Worm (Caenorhabditis elegans): ENCODE measurements around the gene Y105C5B.18.

Y105C5B.18 gene

DNA sequence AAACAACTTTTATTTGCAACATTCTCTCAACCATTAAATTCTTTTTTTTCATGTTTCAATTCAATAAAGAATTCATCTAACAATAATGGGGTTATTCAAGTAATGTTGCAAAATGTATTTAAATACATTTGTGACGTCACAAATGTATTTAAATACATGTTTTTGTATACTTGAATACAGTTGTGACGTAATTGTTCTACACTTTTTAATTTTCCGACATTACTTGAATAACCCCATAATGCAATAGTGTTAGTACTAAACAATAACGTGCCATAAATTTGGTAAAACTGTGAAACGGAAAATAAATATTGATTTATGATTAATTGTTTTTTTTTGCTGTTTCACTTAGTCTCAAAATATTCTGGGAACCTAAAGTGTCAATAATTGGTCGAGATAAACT is 15.2 kb downstream of the Y105C5B.18 start:
- peak; percentile 83 for TF ChIP-seq zip-8 (tag; optimal IDR thresholded peaks at IDR 0.05)

DNA sequence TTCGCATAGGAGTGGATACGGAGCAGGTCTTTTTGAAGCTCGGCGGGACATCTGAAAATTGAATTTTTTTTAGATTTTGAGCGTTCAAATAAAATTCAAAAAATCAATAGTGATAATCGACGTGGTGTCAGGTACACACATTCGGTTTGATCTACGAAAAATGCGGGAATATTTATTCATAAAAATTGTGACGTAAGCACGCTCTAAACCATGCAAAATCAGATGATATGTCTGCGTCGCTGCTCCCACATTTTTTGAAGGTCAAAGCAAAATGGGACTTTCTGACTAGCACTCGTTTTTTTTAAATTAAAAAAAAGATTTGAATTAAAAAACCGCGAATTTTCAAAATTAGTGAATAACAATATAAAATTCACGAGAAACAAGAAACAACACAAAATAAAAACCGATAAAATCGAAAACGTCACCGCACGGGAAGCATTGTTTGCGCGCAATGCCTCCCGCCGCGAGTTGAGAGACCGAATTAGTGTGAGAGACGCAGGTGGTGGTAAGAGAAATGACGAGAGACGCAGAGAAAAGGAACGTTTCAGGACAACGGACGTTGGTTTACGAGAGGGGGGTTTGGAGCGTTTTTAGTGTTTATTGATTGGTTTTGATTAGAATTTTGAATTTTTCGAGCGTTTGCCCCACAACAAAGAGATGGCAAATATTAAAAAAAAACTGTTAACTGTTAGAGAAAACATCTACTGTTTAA is 19.7 kb downstream of the Y105C5B.18 start, which contains the start of gene Y105C5B.19:
Gene Y105C5B.19, minus strand, starts transcription at position 51 of the 712 bp plus-strand sequence.
- TF ChIP-seq ces-1 (GFP tag; optimal IDR thresholded peaks at IDR 0.05) = peak; percentile 64
- TF ChIP-seq pha-4 (tag; optimal IDR thresholded peaks at IDR 0.05) = peak; percentile 12
- TF ChIP-seq zip-8 (tag; optimal IDR thresholded peaks at IDR 0.05) = peak; percentile 8
- no peak for TF ChIP-seq ceh-43 (GFP tag; optimal IDR thresholded peaks at IDR 0.05)
- TF ChIP-seq mep-1 (tag; optimal IDR thresholded peaks at IDR 0.05) = peak; percentile 38
- TF ChIP-seq ham-2 (GFP tag; optimal IDR thresholded peaks at IDR 0.05) = no peak
- TF ChIP-seq lin-13 (tag; optimal IDR thresholded peaks at IDR 0.05) = peak; percentile 62

ce11 chrIV:15991416-15991815 is 27.0 kb downstream of the Y105C5B.18 start:
- TF ChIP-seq zip-8 (tag; optimal IDR thresholded peaks at IDR 0.05) (no peak), sem-2 (GFP tag; optimal IDR thresholded peaks at IDR 0.05) (no peak), ceh-43 (GFP tag; optimal IDR thresholded peaks at IDR 0.05) (no peak), blmp-1 (tag; optimal IDR thresholded peaks at IDR 0.05) (no peak), ces-1 (GFP tag; optimal IDR thresholded peaks at IDR 0.05) (no peak), mls-2 (tag; optimal IDR thresholded peaks at IDR 0.05) (no peak), elt-1 (tag; optimal IDR thresholded peaks at IDR 0.05; ENCODE audit: borderline replicate concordance, insufficient read depth) (no peak), nhr-12 (tag; optimal IDR thresholded peaks at IDR 0.05) (no peak), snpc-4 (tag; optimal IDR thresholded peaks at IDR 0.05) (no peak)

DNA sequence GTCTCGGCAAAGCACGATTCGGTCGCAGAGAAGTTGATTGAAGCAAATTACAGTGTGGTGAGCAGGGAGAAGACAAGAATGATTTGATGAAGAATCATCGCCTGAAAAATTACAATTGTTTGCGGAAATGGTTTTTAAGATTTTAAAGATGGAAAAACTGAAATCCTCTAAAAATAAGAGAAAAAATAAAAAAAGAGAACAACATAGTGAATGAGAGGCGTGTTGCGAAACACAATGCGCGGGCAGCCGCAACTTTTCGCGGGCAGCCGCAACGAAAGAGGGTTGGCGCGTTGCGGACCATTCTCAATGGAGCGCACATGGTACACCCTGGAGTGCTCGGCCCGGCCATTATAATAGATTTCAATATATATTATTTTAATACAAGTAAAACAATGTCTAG is 30.1 kb downstream of the Y105C5B.18 start, which contains the start of gene Y105C5B.20:
Gene Y105C5B.20, minus strand, starts transcription at position 101 of the 400 bp plus-strand sequence.
- no peak for TF ChIP-seq mab-5 (tag; optimal IDR thresholded peaks at IDR 0.05)
- no peak for TF ChIP-seq snpc-4 (tag; optimal IDR thresholded peaks at IDR 0.05)
- no peak for TF ChIP-seq nhr-2 (tag; optimal IDR thresholded peaks at IDR 0.05)
- TF ChIP-seq ceh-39 (tag; optimal IDR thresholded peaks at IDR 0.05) = no peak
- no peak for TF ChIP-seq bed-3 (GFP tag; optimal IDR thresholded peaks at IDR 0.05)
- TF ChIP-seq nhr-28 (tag; optimal IDR thresholded peaks at IDR 0.05) = no peak

DNA sequence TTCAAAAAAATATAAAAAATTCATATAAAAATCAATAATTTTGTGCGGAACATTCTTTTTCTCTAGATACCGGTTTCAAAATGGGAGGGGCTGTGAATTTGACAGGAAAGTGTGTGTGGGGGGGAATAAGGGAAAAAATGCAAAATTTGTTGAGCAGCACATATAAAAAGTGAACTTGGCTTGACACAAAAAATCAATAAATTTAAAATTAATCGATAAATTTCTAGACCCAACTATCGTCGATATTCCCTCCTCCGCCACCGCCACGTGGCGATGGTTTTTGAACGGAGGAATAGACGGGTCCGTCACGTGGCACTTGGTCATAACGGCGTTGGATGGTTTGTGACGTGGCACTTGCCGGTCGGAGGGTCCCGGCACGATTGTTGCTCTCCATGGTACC is 33.5 kb downstream of the Y105C5B.18 start:
- TF ChIP-seq cnd-1 (tag; optimal IDR thresholded peaks at IDR 0.05) (no peak), nhr-28 (tag; optimal IDR thresholded peaks at IDR 0.05) (no peak), nhr-2 (tag; optimal IDR thresholded peaks at IDR 0.05) (no peak), ztf-11 (tag; optimal IDR thresholded peaks at IDR 0.05) (no peak), mep-1 (tag; optimal IDR thresholded peaks at IDR 0.05) (no peak), ceh-43 (GFP tag; optimal IDR thresholded peaks at IDR 0.05) (no peak), mls-2 (tag; optimal IDR thresholded peaks at IDR 0.05) (no peak), unc-62 (GFP tag; optimal IDR thresholded peaks at IDR 0.05) (no peak), ceh-83 (GFP tag; optimal IDR thresholded peaks at IDR 0.05) (no peak), tbx-8 (GFP tag; optimal IDR thresholded peaks at IDR 0.05) (no peak), elt-1 (tag; optimal IDR thresholded peaks at IDR 0.05; ENCODE audit: borderline replicate concordance, insufficient read depth) (no peak), flh-1 (GFP tag; optimal IDR thresholded peaks at IDR 0.05) (no peak), pha-4 (tag; optimal IDR thresholded peaks at IDR 0.05) (no peak), nhr-76 (tag; optimal IDR thresholded peaks at IDR 0.05) (no peak), zip-8 (tag; optimal IDR thresholded peaks at IDR 0.05) (no peak)

DNA sequence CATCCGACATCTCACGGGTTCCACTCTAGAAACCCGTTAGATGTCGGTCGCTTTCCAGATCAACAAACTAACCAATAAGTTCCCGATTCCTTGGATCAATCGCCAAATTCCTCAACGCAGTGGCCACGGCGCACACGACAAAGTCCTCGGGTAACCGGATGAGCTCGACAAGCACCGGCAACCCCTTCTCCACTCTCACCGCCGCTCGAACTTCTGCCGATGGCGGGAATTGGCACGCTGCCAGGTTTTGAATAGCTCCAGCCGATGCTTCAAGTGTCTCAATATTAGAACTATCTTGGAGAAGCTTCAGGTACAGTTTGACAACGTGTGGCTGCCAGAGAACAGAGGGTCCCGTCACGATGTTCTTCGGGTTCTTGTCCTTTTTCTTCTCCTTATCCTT is 35.3 kb downstream of the Y105C5B.18 start:
- no peak for TF ChIP-seq ham-2 (GFP tag; optimal IDR thresholded peaks at IDR 0.05)

DNA sequence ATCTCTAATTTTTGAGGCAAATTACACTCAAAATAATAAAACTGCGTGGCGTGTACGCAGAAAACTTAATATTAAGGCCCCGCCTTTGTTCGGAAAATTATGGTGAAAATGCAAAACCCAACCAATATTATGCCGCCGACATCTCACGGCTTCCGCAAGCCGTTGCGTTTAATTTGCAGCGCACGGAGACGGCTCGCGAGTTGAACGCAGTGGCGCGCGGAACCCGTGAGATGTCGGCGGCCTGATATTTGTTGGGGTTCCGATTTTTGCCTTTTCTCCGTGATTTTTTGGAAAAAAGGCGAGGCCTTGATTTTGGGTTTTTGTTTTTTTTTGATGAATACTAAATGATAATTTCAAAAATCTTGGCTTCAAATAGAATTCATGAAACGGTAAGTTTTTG is 36.7 kb downstream of the Y105C5B.18 start:
- TF ChIP-seq M03D4.4 (tag; optimal IDR thresholded peaks at IDR 0.05) = no peak
- no peak for TF ChIP-seq elt-1 (tag; optimal IDR thresholded peaks at IDR 0.05; ENCODE audit: borderline replicate concordance, insufficient read depth)
- no peak for TF ChIP-seq mls-2 (tag; optimal IDR thresholded peaks at IDR 0.05)
- no peak for TF ChIP-seq snpc-4 (tag; optimal IDR thresholded peaks at IDR 0.05)
- no peak for TF ChIP-seq flh-1 (GFP tag; optimal IDR thresholded peaks at IDR 0.05)
- no peak for TF ChIP-seq tbx-8 (GFP tag; optimal IDR thresholded peaks at IDR 0.05)
- no peak for TF ChIP-seq nhr-76 (tag; optimal IDR thresholded peaks at IDR 0.05)
- no peak for TF ChIP-seq mab-5 (tag; optimal IDR thresholded peaks at IDR 0.05)
- no peak for TF ChIP-seq ceh-43 (GFP tag; optimal IDR thresholded peaks at IDR 0.05)
- TF ChIP-seq sptf-1 (tag; optimal IDR thresholded peaks at IDR 0.05) = no peak
- no peak for TF ChIP-seq nhr-28 (tag; optimal IDR thresholded peaks at IDR 0.05)
- TF ChIP-seq nhr-237 (tag; optimal IDR thresholded peaks at IDR 0.05) = no peak
- TF ChIP-seq ceh-83 (GFP tag; optimal IDR thresholded peaks at IDR 0.05) = no peak
- no peak for TF ChIP-seq lin-32 (GFP tag; optimal IDR thresholded peaks at IDR 0.05)
- TF ChIP-seq sem-2 (GFP tag; optimal IDR thresholded peaks at IDR 0.05) = no peak
- TF ChIP-seq unc-120 (tag; optimal IDR thresholded peaks at IDR 0.05; ENCODE audit: poor library complexity, severe bottlenecking) = no peak
- TF ChIP-seq bed-3 (GFP tag; optimal IDR thresholded peaks at IDR 0.05) = no peak
- no peak for TF ChIP-seq mep-1 (tag; optimal IDR thresholded peaks at IDR 0.05)
- TF ChIP-seq nhr-2 (tag; optimal IDR thresholded peaks at IDR 0.05) = no peak
- TF ChIP-seq pha-4 (tag; optimal IDR thresholded peaks at IDR 0.05) = no peak
